Worm (Caenorhabditis elegans) whole organism, L1 larva: ENCODE data around the gene eri-5.

Experiments
- C04F5.9 ChIP-seq: sonication (generic microtip); optimal IDR thresholded peaks from 2 replicates; lab custom pipeline; 2016; ENCODE audit warnings: missing genetic modification characterization, missing compliant biosample characterization
- C34B4.2 ChIP-seq: sonication (generic microtip); optimal IDR thresholded peaks from 2 replicates; lab custom pipeline; 2017; ENCODE audit warnings: mild to moderate bottlenecking, missing genetic modification characterization, missing compliant biosample characterization
- F16B12.6 ChIP-seq: fragments of 150-350 bp; optimal IDR thresholded peaks from 2 replicates; lab custom pipeline; 2014; ENCODE audit warnings: missing biosample characterization, missing genetic modification characterization
- ceh-90 ChIP-seq: sonication (generic microtip); optimal IDR thresholded peaks from 2 replicates; lab custom pipeline; 2016; ENCODE audit warnings: missing genetic modification characterization, missing compliant biosample characterization
- dpl-1 ChIP-seq, 3 experiments: fragments of 150-350 bp in 2 of 3; sonication (generic microtip) in 1 of 3; optimal IDR thresholded peaks; 2 replicates each; lab custom pipeline; 2014 to 2017; ENCODE audit warnings: missing biosample characterization in 3 of 3, missing genetic modification characterization in 3 of 3, missing genetic modification reagents in 3 of 3
- efl-1 ChIP-seq, 4 experiments: fragments of 150-350 bp; optimal IDR thresholded peaks in 3 of 4; peaks in 1 of 4; 1 replicate in 1 of 4; 2 replicates in 3 of 4; lab custom pipeline; 2014; ENCODE audit warnings: missing biosample characterization in 2 of 4, missing genetic modification characterization in 2 of 4, missing genetic modification reagents in 2 of 4
- egl-13 ChIP-seq: sonication (generic microtip); optimal IDR thresholded peaks from 2 replicates; lab custom pipeline; 2016; ENCODE audit warnings: missing genotype, missing genetic modification reagents, missing genetic modification characterization, missing compliant biosample characterization
- elt-2 ChIP-seq: sonication (generic microtip); optimal IDR thresholded peaks from 2 replicates; lab custom pipeline; 2016; ENCODE audit warnings: missing genetic modification characterization, mild to moderate bottlenecking, inconsistent platforms, missing compliant biosample characterization, missing genetic modification reagents
- elt-3 ChIP-seq, 6 experiments: fragments of 150-350 bp in 1 of 6; sonication (generic microtip); optimal IDR thresholded peaks; 2 replicates each; lab custom pipeline; 2017 to 2018; ENCODE audit warnings: missing biosample characterization in 6 of 6, missing genetic modification characterization in 6 of 6, inconsistent platforms in 1 of 6
- ets-5 ChIP-seq: fragments of 200-800 bp; sonication (Bioruptor generic); IDR thresholded peaks from 2 replicates; pipeline ENCODE4 v1.3.6; 2022; ENCODE audit warnings: missing genetic modification characterization, missing compliant biosample characterization
- fkh-4 ChIP-seq: sonication (generic microtip); optimal IDR thresholded peaks from 2 replicates; lab custom pipeline; 2016; ENCODE audit warnings: missing compliant biosample characterization, missing genetic modification characterization, borderline replicate concordance
- grh-1 ChIP-seq: fragments of 200-800 bp; sonication (Bioruptor generic); IDR thresholded peaks from 2 replicates; pipeline ENCODE4 v1.3.6; 2022; ENCODE audit warnings: missing genetic modification reagents, missing genetic modification characterization, missing compliant biosample characterization
- hpl-2 ChIP-seq: fragments of 150-350 bp; optimal IDR thresholded peaks from 2 replicates; lab custom pipeline; 2014; ENCODE audit warnings: missing biosample characterization, missing genetic modification reagents, missing genetic modification characterization
- lin-13 ChIP-seq: fragments of 150-350 bp; optimal IDR thresholded peaks from 2 replicates; lab custom pipeline; 2014; ENCODE audit warnings: missing biosample characterization, missing genetic modification reagents, missing genetic modification characterization
- lin-14 ChIP-seq: fragments of 200-800 bp; sonication (Bioruptor generic); optimal IDR thresholded peaks from 2 replicates; lab custom pipeline; 2018; ENCODE audit warnings: mild to moderate bottlenecking, missing genetic modification characterization, moderate library complexity, missing compliant biosample characterization
- lin-39 ChIP-seq: fragments of 150-350 bp; optimal IDR thresholded peaks from 2 replicates; lab custom pipeline; 2014; ENCODE audit warnings: missing biosample characterization, missing genetic modification reagents, missing genetic modification characterization
- mef-2 ChIP-seq: fragments of 150-350 bp; optimal IDR thresholded peaks from 2 replicates; lab custom pipeline; 2014; ENCODE audit warnings: missing biosample characterization, missing genetic modification characterization
- nhr-19 ChIP-seq: fragments of 200-800 bp; sonication (Bioruptor generic); conservative IDR thresholded peaks from 2 replicates; pipeline ENCODE4 v1.3.6; 2022; ENCODE audit warnings: missing genetic modification characterization, missing compliant biosample characterization
- nhr-28 ChIP-seq: fragments of 150-350 bp; optimal IDR thresholded peaks from 2 replicates; lab custom pipeline; 2014; ENCODE audit warnings: missing biosample characterization, missing genetic modification characterization
- nhr-47 ChIP-seq: sonication (generic microtip); optimal IDR thresholded peaks from 2 replicates; lab custom pipeline; 2016; ENCODE audit warnings: mild to moderate bottlenecking, missing genetic modification characterization, moderate library complexity, missing compliant biosample characterization
- nhr-77 ChIP-seq: fragments of 150-350 bp; optimal IDR thresholded peaks from 2 replicates; lab custom pipeline; 2014; ENCODE audit warnings: missing biosample characterization, missing genetic modification characterization
- nhr-85 ChIP-seq: sonication (generic microtip); peaks from one replicate; lab custom pipeline; 2016; ENCODE audit warnings: missing genetic modification characterization, inconsistent platforms, missing compliant biosample characterization
- pag-3 ChIP-seq: sonication (generic microtip); optimal IDR thresholded peaks from 2 replicates; lab custom pipeline; 2017; ENCODE audit warnings: missing genetic modification characterization, mild to moderate bottlenecking, missing compliant biosample characterization, antibody characterized with exemption, borderline replicate concordance; ENCODE audit not compliant: insufficient read depth
- pqm-1 ChIP-seq: sonication (generic microtip); optimal IDR thresholded peaks from 3 replicates; lab custom pipeline; 2017; ENCODE audit warnings: missing biosample characterization, missing genetic modification characterization
- tbx-2 ChIP-seq: sonication (generic microtip); optimal IDR thresholded peaks from 2 replicates; lab custom pipeline; 2016; ENCODE audit warnings: missing genetic modification characterization, missing compliant biosample characterization
- unc-130 ChIP-seq: fragments of 150-350 bp; optimal IDR thresholded peaks from 2 replicates; lab custom pipeline; 2017; ENCODE audit warnings: missing biosample characterization, missing genetic modification characterization, inconsistent platforms
- unc-98 ChIP-seq: fragments of 200-800 bp; sonication (Bioruptor generic); IDR thresholded peaks from 2 replicates; pipeline ENCODE4 v1.3.6; 2022; ENCODE audit warnings: missing genetic modification characterization, missing compliant biosample characterization
- zip-4 ChIP-seq: fragments of 200-800 bp; sonication (Bioruptor generic); optimal IDR thresholded peaks from 2 replicates; lab custom pipeline; 2018; ENCODE audit warnings: mild to moderate bottlenecking, missing genetic modification characterization, moderate library complexity, missing compliant biosample characterization

eri-5 gene

DNA sequence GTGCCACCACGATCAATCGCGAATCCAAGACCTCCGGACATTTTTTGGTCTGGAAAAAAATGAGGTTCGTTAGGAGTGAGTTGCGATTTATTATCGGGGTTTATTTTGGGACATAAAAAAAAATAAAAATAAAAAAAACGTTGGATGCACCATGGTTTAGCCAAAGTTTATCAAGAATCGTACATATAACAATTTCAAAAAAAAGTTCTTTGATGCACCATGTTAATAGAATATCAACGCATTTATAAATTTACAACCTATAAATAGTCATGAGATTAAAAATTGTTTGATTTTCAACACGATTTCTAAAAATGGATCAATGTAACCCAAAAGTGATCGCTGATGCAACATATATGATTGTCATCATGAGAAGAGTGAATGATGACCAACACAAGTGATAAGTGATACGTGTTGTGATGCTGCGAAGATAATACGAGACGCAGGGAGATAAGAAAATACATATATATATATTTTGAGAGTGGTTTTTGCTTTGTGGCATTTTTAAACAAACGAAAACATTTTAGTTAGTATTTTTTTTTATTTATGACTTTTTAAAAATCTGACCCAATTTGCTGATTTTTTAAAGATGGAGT lies 21.8 kb downstream of the eri-5 start, which contains the start of gene Y38F2AR.12 (continued):
- no peak for TF ChIP-seq nhr-28 (tag; lab: Kevin White, UChicago)
- no peak for TF ChIP-seq unc-130
- no peak for TF ChIP-seq lin-13 (GFP tag; lab: Kevin White, UChicago)
- no peak for TF ChIP-seq efl-1 (optimal IDR thresholded peaks at IDR 0.05; lab: Kevin White, UChicago)
- peak in 1 of 2 experiments; percentile 12 for TF ChIP-seq efl-1 (GFP tag; optimal IDR thresholded peaks at IDR 0.05 in 1 of 2; lab: Kevin White, UChicago)
- TF ChIP-seq nhr-77 (tag; lab: Kevin White, UChicago), result no peak
- TF ChIP-seq, all 84 proteins: peak for 8

DNA sequence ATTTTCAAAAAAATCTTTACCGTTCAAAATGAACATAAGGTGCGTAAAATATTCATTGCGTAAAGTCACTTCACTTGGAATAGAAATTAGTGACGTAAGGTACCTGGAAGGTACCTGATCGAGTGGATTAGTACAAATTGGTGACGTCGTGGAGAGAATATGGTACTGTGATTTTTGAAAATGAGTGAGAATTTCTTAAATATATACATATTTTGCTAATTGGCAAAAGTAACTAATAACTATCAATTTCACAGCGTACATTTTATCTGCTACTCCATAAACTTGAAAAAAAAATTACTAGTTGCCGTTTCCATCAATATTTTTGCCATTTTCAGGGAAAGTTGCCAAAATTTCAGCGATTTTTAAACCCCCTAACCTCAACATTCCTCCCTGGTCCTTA lies 26.1 kb downstream of the eri-5 start:
- TF ChIP-seq nhr-85 (tag; lab: Kevin White, UChicago) (peak; percentile 66), F16B12.6 (tag; lab: Kevin White, UChicago) (no peak)

DNA sequence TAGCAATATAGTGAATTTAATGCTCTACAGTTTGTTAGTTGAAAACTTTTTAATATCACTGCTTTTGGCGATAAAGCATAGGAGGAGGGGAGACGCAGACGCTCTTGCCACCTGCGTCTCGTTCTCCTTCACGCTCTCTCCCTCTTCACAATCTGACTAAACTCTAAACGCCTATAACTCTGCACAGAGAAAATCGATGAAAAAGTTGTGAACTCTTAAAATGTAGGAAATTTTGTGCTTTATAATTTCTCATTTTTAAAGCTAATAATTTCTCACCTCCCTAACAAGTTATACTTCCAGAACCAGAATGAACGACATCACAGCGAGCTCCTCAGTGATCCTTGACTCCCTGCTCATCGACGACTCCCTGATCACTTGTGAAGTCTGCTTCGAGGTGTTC lies 42.1 kb downstream of the eri-5 start, which contains the start of gene C45G7.4:
Gene C45G7.4 (plus strand): TSS at position 301 of the 400 bp plus-strand sequence.
- TF ChIP-seq ceh-90 (tag; lab: Kevin White, UChicago) (no peak), hpl-2 (GFP tag; lab: Kevin White, UChicago) (no peak), unc-98 (GFP tag; lab: Robert Waterston, UW) (no peak), nhr-19 (GFP tag; lab: Robert Waterston, UW) (no peak), elt-2 (no peak), pag-3 (tag; lab: Kevin White, UChicago) (no peak), egl-13 (tag; lab: Kevin White, UChicago) (no peak), dpl-1 (GFP tag; optimal IDR thresholded peaks at IDR 0.05; lab: Kevin White, UChicago) (no peak), mef-2 (tag; lab: Kevin White, UChicago) (no peak), unc-130 (no peak), nhr-47 (tag; lab: Kevin White, UChicago) (no peak), pqm-1 (tag; lab: Kevin White, UChicago) (no peak), tbx-2 (tag; lab: Kevin White, UChicago) (no peak), zip-4 (GFP tag; lab: Kevin White, UChicago) (no peak), lin-39 (tag; lab: Kevin White, UChicago) (no peak), lin-14 (no peak), ets-5 (GFP tag; lab: Robert Waterston, UW) (no peak)

DNA sequence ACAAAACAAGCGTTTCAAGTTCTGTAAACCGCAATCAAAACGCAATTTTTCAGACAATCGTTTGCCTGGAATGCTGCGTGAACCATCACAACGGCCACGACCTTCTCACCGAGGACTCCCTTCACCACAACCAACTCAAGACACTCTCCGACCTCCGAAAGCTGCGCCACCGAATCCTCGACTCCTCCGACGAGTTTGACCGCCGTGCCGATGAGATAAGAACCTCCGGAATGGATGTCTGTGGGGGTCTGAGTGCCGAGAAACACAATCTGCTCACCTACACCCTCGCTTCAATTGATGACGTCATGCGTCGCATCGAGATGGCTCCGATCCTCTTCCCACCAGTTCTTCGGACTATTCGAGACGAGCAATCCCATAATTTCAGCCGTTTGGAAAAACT lies 43.7 kb downstream of the eri-5 start:
- no peak for TF ChIP-seq grh-1 (GFP tag; lab: Robert Waterston, UW)
- TF ChIP-seq C34B4.2, result no peak
- TF ChIP-seq nhr-47 (tag; lab: Kevin White, UChicago), result no peak
- TF ChIP-seq C04F5.9 (tag; lab: Kevin White, UChicago), result no peak
- no peak for TF ChIP-seq elt-3 (tag; optimal IDR thresholded peaks at IDR 0.05; lab: Kevin White, UChicago)
- no peak for TF ChIP-seq fkh-4 (tag; lab: Kevin White, UChicago)
- TF ChIP-seq, all 84 proteins: peak for 0
